Fruit fly (Drosophila melanogaster): ENCODE data around the gene CG3226.

CG3226 gene

dm6 chrX:6642593-6643257 is 11.3 kb downstream of the CG3226 start:
- TF ChIP-seq CG16815 (GFP tag; optimal IDR thresholded peaks at IDR 0.05) (no peak), NK7.1 (GFP tag; optimal IDR thresholded peaks at IDR 0.05) (no peak), Side (GFP tag; optimal IDR thresholded peaks at IDR 0.05) (no peak), CG6254 (GFP tag; optimal IDR thresholded peaks at IDR 0.05) (no peak), ssp (GFP tag; IDR thresholded peaks at IDR 0.05) (no peak), CG4404 (GFP tag; IDR thresholded peaks at IDR 0.05) (no peak), Adf1 (GFP tag; IDR thresholded peaks at IDR 0.05) (no peak), CG7839 (tag; optimal IDR thresholded peaks at IDR 0.05) (peak; percentile 35), CG15073 (GFP tag; optimal IDR thresholded peaks at IDR 0.05) (peak; percentile 7), maf-S (GFP tag; optimal IDR thresholded peaks at IDR 0.05) (no peak), seq (GFP tag; IDR thresholded peaks at IDR 0.05) (no peak), CG17328 (GFP tag; IDR thresholded peaks at IDR 0.05) (peak; percentile 49; the same call in 1 of the 2 replicates), grau (tag; optimal IDR thresholded peaks at IDR 0.05) (peak; percentile 36), corto (GFP tag; optimal IDR thresholded peaks at IDR 0.05) (no peak), row (GFP tag; IDR thresholded peaks at IDR 0.05) (peak; percentile 43; the same call in 1 of the 3 replicates), CG1832 (GFP tag; optimal IDR thresholded peaks at IDR 0.05) (peak; percentile 66), run (tag; optimal IDR thresholded peaks at IDR 0.05) (no peak), Hr78 (GFP tag; optimal IDR thresholded peaks at IDR 0.05) (no peak), sc (optimal IDR thresholded peaks at IDR 0.05) (no peak), sc (GFP tag; optimal IDR thresholded peaks at IDR 0.05) (peak; percentile 21), CG16813 (GFP tag; IDR thresholded peaks at IDR 0.05; ENCODE audit: partially characterized antibody) (no peak), pzg (GFP tag; optimal IDR thresholded peaks at IDR 0.05) (no peak), CG31224 (GFP tag; IDR thresholded peaks at IDR 0.05) (no peak), CG3995 (GFP tag; optimal IDR thresholded peaks at IDR 0.05) (no peak), Jarid2 (GFP tag; optimal IDR thresholded peaks at IDR 0.05) (no peak), Pdp1 (GFP tag; optimal IDR thresholded peaks at IDR 0.05) (peak in 1 of 2 experiments; percentile 52), lilli (GFP tag; optimal IDR thresholded peaks at IDR 0.05) (no peak), CG7745 (tag; optimal IDR thresholded peaks at IDR 0.05) (no peak), Fer2 (tag; optimal IDR thresholded peaks at IDR 0.05) (no peak), Opbp (GFP tag; IDR thresholded peaks at IDR 0.05; ENCODE audit: partially characterized antibody) (no peak), CG7372 (GFP tag; IDR thresholded peaks at IDR 0.05) (no peak), CG8089 (GFP tag; optimal IDR thresholded peaks at IDR 0.05) (no peak), D19B (GFP tag; optimal IDR thresholded peaks at IDR 0.05) (no peak), Trl (optimal IDR thresholded peaks at IDR 0.05) (no peak), Trl (GFP tag; optimal IDR thresholded peaks at IDR 0.05) (no peak), bsh (GFP tag; optimal IDR thresholded peaks at IDR 0.05) (peak in 1 of 2 experiments; percentile 63), CG7271 (tag; optimal IDR thresholded peaks at IDR 0.05) (no peak), ro (GFP tag; IDR thresholded peaks at IDR 0.05) (no peak), unc-4 (GFP tag; IDR thresholded peaks at IDR 0.05; ENCODE audit: partially characterized antibody) (no peak), croc (GFP tag; conservative IDR thresholded peaks at IDR 0.05) (peak; percentile 28; the same call in 1 of the 3 replicates), sim (GFP tag; IDR thresholded peaks at IDR 0.05) (no peak), CG16779 (GFP tag; IDR thresholded peaks at IDR 0.05) (no peak), Ets65A (GFP tag) (no peak), CG12236 (GFP tag; optimal IDR thresholded peaks at IDR 0.05) (peak; percentile 5), CG15011 (GFP tag; optimal IDR thresholded peaks at IDR 0.05) (no peak), dati (GFP tag; IDR thresholded peaks at IDR 0.05) (no peak), Tbp (GFP tag; optimal IDR thresholded peaks at IDR 0.05) (no peak), NC2α (GFP tag; optimal IDR thresholded peaks at IDR 0.05) (no peak), Sox100B (GFP tag; optimal IDR thresholded peaks at IDR 0.05) (peak; percentile 20), CG2129 (GFP tag; IDR thresholded peaks at IDR 0.05; ENCODE audit: partially characterized antibody) (no peak), scrt (GFP tag; optimal IDR thresholded peaks at IDR 0.05) (no peak)

Measured in whole organism, embryonic.